Worm (Caenorhabditis elegans) whole organism, dauer: ENCODE data around the gene math-20.
"Not testable (repeated sequence)": the region's sequence is repeated elsewhere in the genome, so short reads cannot be mapped to it uniquely, and the experiment has no call there.

Experiments used
- unc-62 ChIP-seq: sonication (generic microtip); optimal IDR thresholded peaks from 2 replicates; lab custom pipeline; 2017; ENCODE audit warnings: missing biosample characterization, missing genetic modification reagents, missing genetic modification characterization

The math-20 gene

DNA sequence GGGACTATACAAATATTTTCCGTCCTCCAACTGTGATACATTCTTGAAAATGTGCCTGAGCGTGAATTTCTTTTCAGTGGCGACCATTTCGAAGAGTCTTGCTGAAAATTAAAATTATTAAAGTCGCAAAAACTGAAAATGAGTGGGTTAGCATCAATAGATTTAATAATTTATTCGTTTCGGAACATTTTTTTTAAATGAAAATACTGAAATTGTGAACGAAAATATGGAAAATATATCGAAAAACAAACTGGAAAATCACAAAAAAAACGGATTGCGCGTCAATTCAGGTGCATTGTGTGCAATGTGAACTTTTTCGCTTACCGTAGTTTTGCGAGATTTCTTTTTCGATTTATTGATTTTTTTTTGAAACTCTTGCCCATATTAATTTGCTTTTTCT lies 35.5 kb downstream of the math-20 start, which contains the start of gene bath-5:
Gene bath-5, minus strand, starts transcription at position 101 of the 400 bp plus-strand sequence.
- no peak for TF ChIP-seq unc-62 (GFP tag; lab: Kevin White, UChicago)

DNA sequence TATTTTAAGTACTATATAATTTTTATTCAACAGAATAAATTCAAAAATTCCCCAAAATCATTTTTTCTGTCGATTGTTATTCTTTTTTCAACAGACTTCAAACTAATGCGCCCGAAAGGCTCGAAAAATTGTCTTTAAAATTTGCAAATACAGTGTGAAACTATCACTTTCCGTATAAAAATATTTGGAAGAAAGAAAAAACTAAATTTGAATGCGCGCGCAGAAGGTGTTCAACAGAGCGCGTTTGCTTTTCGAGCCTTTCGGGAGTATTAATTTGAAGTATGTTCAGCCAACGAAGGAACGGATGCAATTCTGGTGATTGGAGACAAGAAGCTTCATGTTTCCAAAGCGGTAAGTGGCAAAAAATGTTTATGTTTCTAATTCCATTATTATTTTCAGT lies 35.9 kb downstream of the math-20 start, which contains the start of gene btb-4:
Gene btb-4, plus strand, starts transcription at position 35 of the 400 bp plus-strand sequence.
- not testable (repeated sequence) for TF ChIP-seq unc-62 (GFP tag; lab: Kevin White, UChicago)

DNA sequence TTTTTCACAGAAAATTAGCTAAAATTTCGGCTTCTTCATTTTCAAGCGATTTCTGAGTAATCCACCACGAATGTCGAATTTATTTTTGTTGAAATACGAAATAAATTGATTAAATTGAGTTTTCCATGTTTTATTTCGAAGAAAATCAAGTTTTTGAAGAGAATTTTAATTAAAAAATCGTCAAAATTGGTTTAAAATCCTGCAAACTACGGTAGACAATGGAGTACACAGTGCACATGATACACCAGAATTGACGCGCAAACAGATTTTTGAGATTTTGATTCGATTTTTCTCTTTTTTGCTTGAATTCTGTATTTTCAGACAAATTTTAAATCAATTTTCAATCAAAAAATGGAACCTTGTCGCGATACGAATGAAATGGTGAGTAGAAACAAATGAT lies 36.9 kb downstream of the math-20 start, which contains the start of gene F59H6.14:
Gene F59H6.14, plus strand, starts transcription at position 301 of the 400 bp plus-strand sequence.
- TF ChIP-seq unc-62 (GFP tag; lab: Kevin White, UChicago): no peak

- no peak for TF ChIP-seq unc-62 (GFP tag; lab: Kevin White, UChicago)
Observed at ce11 chrII:2039288-2039687, 43.0 kb downstream of the math-20 start, which contains the start of gene bath-19. Gene bath-19 (minus strand): TSS chrII:2039388.

DNA sequence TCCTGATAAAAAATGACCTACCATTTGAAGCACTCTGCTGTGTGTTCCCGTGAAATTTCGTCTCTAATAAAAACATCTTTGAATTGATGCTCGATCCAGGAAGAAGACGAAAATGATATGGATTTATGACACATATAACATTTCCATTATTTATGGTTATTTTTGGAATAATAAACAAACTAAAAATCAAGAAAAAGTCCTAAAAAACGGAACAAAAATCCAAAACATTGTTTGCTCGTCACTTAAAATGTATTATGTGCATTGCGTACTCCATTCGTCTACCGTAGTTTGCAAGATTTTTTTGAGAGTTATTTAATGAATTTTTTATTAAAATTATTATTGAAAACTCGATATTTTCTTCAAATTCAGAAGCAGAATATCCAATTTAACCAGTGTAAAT lies 46.1 kb downstream of the math-20 start, which contains the start of gene bath-20:
Gene bath-20, minus strand, starts transcription at position 101 of the 400 bp plus-strand sequence.
- no peak for TF ChIP-seq unc-62 (GFP tag; lab: Kevin White, UChicago)

DNA sequence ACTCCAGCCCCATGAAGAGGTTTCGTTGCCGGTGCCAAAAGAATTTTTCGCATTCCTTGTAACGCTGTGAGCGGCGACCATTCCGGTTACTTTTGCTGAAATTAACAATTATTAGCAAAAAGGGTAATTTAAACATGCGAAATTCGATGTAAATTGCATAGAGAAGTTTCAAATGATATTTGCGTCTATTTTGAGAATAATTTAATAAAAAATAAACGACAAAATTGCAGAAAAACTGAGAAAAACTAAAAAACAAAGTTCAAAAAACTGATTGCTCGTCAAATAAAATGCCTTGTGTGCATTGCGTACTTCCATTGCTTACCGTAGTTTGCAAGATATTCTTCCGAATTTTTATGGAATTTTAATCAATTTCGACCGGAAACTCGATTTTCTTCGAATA lies 49.2 kb downstream of the math-20 start, which contains the start of gene bath-24:
Gene bath-24, minus strand, starts transcription at position 101 of the 400 bp plus-strand sequence.
- no peak for TF ChIP-seq unc-62 (GFP tag; lab: Kevin White, UChicago)

ce11 chrII:2046556-2046955 lies 50.2 kb downstream of the math-20 start, which contains the start of gene math-1:
Gene math-1 (minus strand): TSS chrII:2046656.
- TF ChIP-seq unc-62 (GFP tag; lab: Kevin White, UChicago): not testable (repeated sequence)
